Fruit fly (Drosophila melanogaster): Measurements from ENCODE around the gene SWIP.
A peak's percentile ranks its signal among the peaks of the same experiment; 100 is the strongest.

SWIP gene

dm6 chrX:16278783-16279182 is 34.7 kb upstream of the SWIP start (continued):
- TF ChIP-seq Pdp1 (GFP tag; optimal IDR thresholded peaks at IDR 0.05) = peak; percentile 18 to 41
- peak; percentile 61 for TF ChIP-seq Hey (tag; optimal IDR thresholded peaks at IDR 0.05)
- peak; percentile 67; the same call in 2 of the 3 replicates for TF ChIP-seq H15 (GFP tag; IDR thresholded peaks at IDR 0.05)
- TF ChIP-seq CG2199 (GFP tag; IDR thresholded peaks at IDR 0.05) = peak; percentile 74; the same call in 2 of the 3 replicates
- TF ChIP-seq CG13424 (tag; optimal IDR thresholded peaks at IDR 0.05) = peak; percentile 91
- TF ChIP-seq CG2712 (tag; optimal IDR thresholded peaks at IDR 0.05) = peak; percentile 93
- peak; percentile 42 for TF ChIP-seq Chrac-16 (GFP tag; optimal IDR thresholded peaks at IDR 0.05)
- no peak for TF ChIP-seq hbn (GFP tag; IDR thresholded peaks at IDR 0.05; ENCODE audit: partially characterized antibody)
- peak; percentile 9 for TF ChIP-seq NC2α (GFP tag; optimal IDR thresholded peaks at IDR 0.05)
- TF ChIP-seq seq (GFP tag; IDR thresholded peaks at IDR 0.05) = peak; percentile 88
- peak; percentile 54 for TF ChIP-seq CG17802 (tag; optimal IDR thresholded peaks at IDR 0.05)
- peak; percentile 71 for TF ChIP-seq CG6683 (GFP tag; optimal IDR thresholded peaks at IDR 0.05)
- no peak for TF ChIP-seq mam (GFP tag; optimal IDR thresholded peaks at IDR 0.05)
- peak; percentile 91 for TF ChIP-seq CG15696 (tag; optimal IDR thresholded peaks at IDR 0.05)
- TF ChIP-seq onecut (GFP tag; IDR thresholded peaks at IDR 0.05) = peak; percentile 37
- TF ChIP-seq Hr51 (GFP tag; optimal IDR thresholded peaks at IDR 0.05) = peak; percentile 23 to 87
- TF ChIP-seq Usf (GFP tag; optimal IDR thresholded peaks at IDR 0.05) = peak; percentile 71
- peak; percentile 43 for TF ChIP-seq cato (GFP tag; optimal IDR thresholded peaks at IDR 0.05; ENCODE audit: borderline replicate concordance)
- peak; percentile 84 for TF ChIP-seq gsb-n (tag; optimal IDR thresholded peaks at IDR 0.05)
- no peak for TF ChIP-seq fu2 (GFP tag; optimal IDR thresholded peaks at IDR 0.05)
- TF ChIP-seq CG9727 (GFP tag; optimal IDR thresholded peaks at IDR 0.05) = peak; percentile 80
- peak; percentile 86 for TF ChIP-seq Ada2b (GFP tag; IDR thresholded peaks at IDR 0.05)
- peak; percentile 73 for TF ChIP-seq CG10366 (GFP tag; IDR thresholded peaks at IDR 0.05)
- peak; percentile 51 for TF ChIP-seq TFAM (GFP tag; optimal IDR thresholded peaks at IDR 0.05)
- peak; percentile 83 for TF ChIP-seq CG13775 (GFP tag; optimal IDR thresholded peaks at IDR 0.05)
- peak; percentile 82 for TF ChIP-seq ac (GFP tag; optimal IDR thresholded peaks at IDR 0.05)
- peak; percentile 85 for TF ChIP-seq stc (GFP tag; IDR thresholded peaks at IDR 0.05)
- no peak for TF ChIP-seq bbx (GFP tag; IDR thresholded peaks at IDR 0.05; ENCODE audit: partially characterized antibody)
- no peak for TF ChIP-seq Lpt (GFP tag; optimal IDR thresholded peaks at IDR 0.05)
- peak; percentile 83 for TF ChIP-seq ken (GFP tag; IDR thresholded peaks at IDR 0.05)
- peak; percentile 83 for TF ChIP-seq tap (tag; optimal IDR thresholded peaks at IDR 0.05)
- TF ChIP-seq CG12155 (GFP tag; optimal IDR thresholded peaks at IDR 0.05) = peak; percentile 35
- no peak for TF ChIP-seq CG16813 (GFP tag; IDR thresholded peaks at IDR 0.05; ENCODE audit: partially characterized antibody)
- peak; percentile 76 for TF ChIP-seq kah (GFP tag; optimal IDR thresholded peaks at IDR 0.05)
- peak; percentile 90 for TF ChIP-seq ATbp (GFP tag; optimal IDR thresholded peaks at IDR 0.05)
- peak; percentile 82 for TF ChIP-seq nerfin-1 (tag; optimal IDR thresholded peaks at IDR 0.05)
- peak; percentile 27 for TF ChIP-seq CG8290 (GFP tag; optimal IDR thresholded peaks at IDR 0.05)
- peak; percentile 63 to 79 for TF ChIP-seq CG8290 (tag; optimal IDR thresholded peaks at IDR 0.05)
- peak; percentile 67 for TF ChIP-seq Ptx1 (GFP tag; IDR thresholded peaks at IDR 0.05)
- TF ChIP-seq CG8478 (optimal IDR thresholded peaks at IDR 0.05) = no peak
- TF ChIP-seq CG3726 (GFP tag; IDR thresholded peaks at IDR 0.05) = peak; percentile 69; the same call in 2 of the 3 replicates
- TF ChIP-seq Mes4 (GFP tag; optimal IDR thresholded peaks at IDR 0.05) = peak; percentile 2
- TF ChIP-seq nmo (GFP tag; optimal IDR thresholded peaks at IDR 0.05) = peak; percentile 75
- TF ChIP-seq CG5953 (GFP tag; IDR thresholded peaks at IDR 0.05) = peak; percentile 74
- peak; percentile 84 for TF ChIP-seq Spps (tag; optimal IDR thresholded peaks at IDR 0.05)
- peak; percentile 93 for TF ChIP-seq CG6254 (GFP tag; optimal IDR thresholded peaks at IDR 0.05)
- peak; percentile 85 for TF ChIP-seq sens-2 (GFP tag; IDR thresholded peaks at IDR 0.05)
- peak; percentile 87 for TF ChIP-seq CG10543 (GFP tag; optimal IDR thresholded peaks at IDR 0.05)
- TF ChIP-seq CG2678 (tag; optimal IDR thresholded peaks at IDR 0.05) = peak; percentile 89
- TF ChIP-seq CG18619 (GFP tag; optimal IDR thresholded peaks at IDR 0.05) = peak; percentile 75
- peak; percentile 80 for TF ChIP-seq fd96Cb (tag; optimal IDR thresholded peaks at IDR 0.05)
